Worm (Caenorhabditis elegans): ENCODE measurements around the gene nhr-15.

nhr-15 gene

ce11 chrV:311485-312090, 933 bp upstream of the nhr-15 start, which contains the start of gene phf-10 (continued):
- TF ChIP-seq sptf-2 (GFP tag; optimal IDR thresholded peaks at IDR 0.05) (no peak), lin-54 (GFP tag; optimal IDR thresholded peaks at IDR 0.05) (peak; percentile 40), efl-1 (GFP tag; optimal IDR thresholded peaks at IDR 0.05) (peak; percentile 87), madf-6 (GFP tag; IDR thresholded peaks at IDR 0.05) (peak; percentile 68), tbx-9 (tag; optimal IDR thresholded peaks at IDR 0.05; ENCODE audit: borderline replicate concordance) (no peak), zfh-2 (GFP tag; conservative IDR thresholded peaks at IDR 0.05) (no peak), B0019.2 (GFP tag; conservative IDR thresholded peaks at IDR 0.05) (no peak), F22D6.2 (tag; optimal IDR thresholded peaks at IDR 0.05) (no peak), ccch-3 (GFP tag; optimal IDR thresholded peaks at IDR 0.05) (no peak), F23B12.7 (tag; optimal IDR thresholded peaks at IDR 0.05; ENCODE audit: insufficient read depth) (no peak), hsf-1 (GFP tag; IDR thresholded peaks at IDR 0.05) (no peak), dpl-1 (GFP tag; optimal IDR thresholded peaks at IDR 0.05) (peak; percentile 39), F52B5.7 (tag; optimal IDR thresholded peaks at IDR 0.05) (no peak), aptf-2 (GFP tag; conservative IDR thresholded peaks at IDR 0.05) (no peak), egl-18 (GFP tag; IDR thresholded peaks at IDR 0.05) (no peak), snpc-4 (GFP tag; optimal IDR thresholded peaks at IDR 0.05) (no peak), snpc-4 (tag; optimal IDR thresholded peaks at IDR 0.05) (peak in 1 of 4 experiments; percentile 25), unc-130 (GFP tag; optimal IDR thresholded peaks at IDR 0.05) (no peak), ceh-91 (GFP tag; IDR thresholded peaks at IDR 0.05) (peak; percentile 31; the same call in 1 of the 2 replicates), snpc-1.3 (tag; optimal IDR thresholded peaks at IDR 0.05; ENCODE audit: insufficient read depth) (no peak), mcd-1 (GFP tag; IDR thresholded peaks at IDR 0.05) (peak; percentile 50; the same call in 1 of the 2 replicates), T26A5.8 (tag; optimal IDR thresholded peaks at IDR 0.05) (no peak), B0035.1 (tag; optimal IDR thresholded peaks at IDR 0.05) (no peak), bed-2 (GFP tag; IDR thresholded peaks at IDR 0.05) (no peak), rpc-1 (optimal IDR thresholded peaks at IDR 0.05) (no peak), rpc-1 (tag; optimal IDR thresholded peaks at IDR 0.05) (no peak), ZK185.1 (tag; optimal IDR thresholded peaks at IDR 0.05; ENCODE audit: poor library complexity, severe bottlenecking) (no peak), unc-62 (GFP tag; optimal IDR thresholded peaks at IDR 0.05) (no peak), F55B11.4 (tag; optimal IDR thresholded peaks at IDR 0.05; ENCODE audit: borderline replicate concordance, insufficient read depth) (no peak), Y53F4B.3 (GFP tag; IDR thresholded peaks at IDR 0.05) (no peak), ama-1 (optimal IDR thresholded peaks at IDR 0.05) (no peak), ama-1 (GFP tag; optimal IDR thresholded peaks at IDR 0.05) (no peak), cebp-2 (GFP tag; IDR thresholded peaks at IDR 0.05) (no peak), lag-1 (GFP tag; IDR thresholded peaks at IDR 0.05) (no peak), ceh-100 (GFP tag; IDR thresholded peaks at IDR 0.05) (no peak), lsl-1 (GFP tag; optimal IDR thresholded peaks at IDR 0.05) (peak; percentile 19), lin-40 (tag; optimal IDR thresholded peaks at IDR 0.05) (no peak), Y67H2A.10 (GFP tag; conservative IDR thresholded peaks at IDR 0.05) (no peak), Y53G8AR.9 (GFP tag; conservative IDR thresholded peaks at IDR 0.05) (no peak), him-1 (tag; optimal IDR thresholded peaks at IDR 0.05) (no peak), Y56A3A.18 (GFP tag; IDR thresholded peaks at IDR 0.05) (no peak), ztf-28 (GFP tag; IDR thresholded peaks at IDR 0.05) (no peak), nhr-120 (GFP tag; IDR thresholded peaks at IDR 0.05) (no peak), fkh-3 (tag; optimal IDR thresholded peaks at IDR 0.05) (no peak), K11D2.4 (GFP tag; IDR thresholded peaks at IDR 0.05) (no peak), pha-4 (tag; optimal IDR thresholded peaks at IDR 0.05) (no peak), dpff-1 (tag; optimal IDR thresholded peaks at IDR 0.05) (no peak), hlh-12 (tag; optimal IDR thresholded peaks at IDR 0.05) (no peak), athp-1 (tag; optimal IDR thresholded peaks at IDR 0.05) (no peak), egl-44 (GFP tag; IDR thresholded peaks at IDR 0.05) (no peak)
